Worm (Caenorhabditis elegans): Measurements from ENCODE around the gene K01A6.4.

The K01A6.4 gene

DNA sequence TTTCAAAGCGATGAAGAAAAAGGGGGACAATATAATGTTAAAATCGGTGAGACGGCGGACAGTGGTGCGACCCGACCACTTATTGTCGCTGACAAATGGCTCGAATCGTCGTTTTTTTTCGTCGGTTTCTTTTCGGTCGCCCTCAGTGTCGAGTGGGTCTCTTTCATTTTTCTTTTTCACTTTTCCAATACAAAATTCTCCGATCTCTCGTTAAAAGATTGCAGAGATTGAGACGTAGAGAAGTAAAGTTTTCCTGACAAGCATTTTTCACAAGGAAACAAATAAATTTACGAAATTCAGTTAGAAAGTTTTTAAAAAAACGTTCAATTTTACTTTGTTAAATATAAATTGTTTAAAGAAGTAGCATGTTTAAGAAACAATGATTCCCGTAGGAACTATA is 48.6 kb downstream of the K01A6.4 start:
- TF ChIP-seq W03F9.2 (tag; optimal IDR thresholded peaks at IDR 0.05) (no peak), dao-5 (tag; optimal IDR thresholded peaks at IDR 0.05) (no peak), him-1 (tag; optimal IDR thresholded peaks at IDR 0.05) (no peak)

DNA sequence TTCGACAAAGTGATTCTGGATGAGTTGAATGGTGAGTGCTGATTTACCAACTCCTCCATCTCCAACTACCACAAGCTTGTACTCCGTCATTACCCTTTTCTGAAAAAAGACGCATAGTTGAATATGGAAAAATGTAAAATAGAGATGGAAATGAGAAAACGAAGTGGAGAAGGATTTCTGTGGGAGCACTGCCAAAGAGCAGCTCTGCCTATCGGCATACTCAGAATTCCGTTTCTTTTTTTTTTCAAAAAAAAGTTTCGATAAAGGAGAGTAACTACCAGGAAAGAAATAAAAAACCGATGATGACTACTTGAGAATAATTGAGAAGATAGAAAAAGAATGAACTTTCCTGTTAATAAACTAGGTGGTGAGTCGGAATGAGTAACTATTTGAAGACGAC is 49.1 kb downstream of the K01A6.4 start, which contains the start of gene let-60:
Gene let-60, minus strand, starts transcription at position 101 of the 400 bp plus-strand sequence.
- TF ChIP-seq him-1 (tag; optimal IDR thresholded peaks at IDR 0.05) (no peak), W03F9.2 (tag; optimal IDR thresholded peaks at IDR 0.05) (no peak), dao-5 (tag; optimal IDR thresholded peaks at IDR 0.05) (no peak)
